Fruit fly (Drosophila melanogaster) whole organism, embryonic: ENCODE data around the gene CG32095.
A peak's percentile ranks its signal among the peaks of the same experiment; 100 is the strongest.

Source experiments
- B-H1 ChIP-seq: fragments of 200-800 bp; sonication (Bioruptor generic); IDR thresholded peaks from 3 replicates; pipeline ENCODE4 v1.3.6; 2022; ENCODE audit warnings: missing biosample characterization, missing genetic modification characterization
- CG10979 ChIP-seq: fragments of 200-800 bp; sonication (Bioruptor generic); optimal IDR thresholded peaks from 2 replicates; lab custom pipeline; 2018; ENCODE audit warnings: missing biosample characterization, mild to moderate bottlenecking, missing genetic modification characterization, moderate library complexity
- CG11085 ChIP-seq: fragments of 200-800 bp; sonication (Bioruptor generic); IDR thresholded peaks from 2 replicates; pipeline ENCODE4 v1.3.6; 2022; ENCODE audit warnings: missing biosample characterization, missing genetic modification characterization
- CG11696 ChIP-seq: fragments of 200-800 bp; sonication (Bioruptor generic); IDR thresholded peaks from 2 replicates; pipeline ENCODE4 v1.3.6; 2022; ENCODE audit warnings: missing biosample characterization, missing genetic modification characterization
- CG12219 ChIP-seq: fragments of 200-800 bp; sonication (Bioruptor generic); optimal IDR thresholded peaks from 3 replicates; lab custom pipeline; 2018; ENCODE audit warnings: missing biosample characterization, mild to moderate bottlenecking, missing genetic modification characterization
- CG12299 ChIP-seq: fragments of 200-800 bp; sonication (Bioruptor generic); optimal IDR thresholded peaks from 2 replicates; lab custom pipeline; 2018; ENCODE audit warnings: missing biosample characterization, mild to moderate bottlenecking, missing genetic modification characterization
- CG1233 ChIP-seq: fragments of 200-800 bp; sonication (Bioruptor generic); optimal IDR thresholded peaks from 4 replicates; lab custom pipeline; 2018; ENCODE audit warnings: missing biosample characterization, mild to moderate bottlenecking, missing genetic modification characterization
- CG14965 ChIP-seq: fragments of 200-800 bp; sonication (Bioruptor generic); optimal IDR thresholded peaks from 2 replicates; lab custom pipeline; 2016; ENCODE audit warnings: missing biosample characterization, missing genetic modification characterization, borderline replicate concordance
- CG17328 ChIP-seq: fragments of 200-800 bp; sonication (Bioruptor generic); IDR thresholded peaks from 2 replicates; pipeline ENCODE4 v1.3.6; 2022; ENCODE audit warnings: missing biosample characterization, missing genetic modification characterization
- CG18764 ChIP-seq: fragments of 200-800 bp; sonication (Bioruptor generic); optimal IDR thresholded peaks from 3 replicates; lab custom pipeline; 2016; ENCODE audit warnings: missing biosample characterization, missing genetic modification characterization
- CG2120 ChIP-seq: fragments of 200-800 bp; sonication (Bioruptor generic); optimal IDR thresholded peaks from 3 replicates; lab custom pipeline; 2016; ENCODE audit warnings: missing biosample characterization, missing genetic modification characterization
- CG31441 ChIP-seq: fragments of 200-800 bp; sonication (Bioruptor generic); IDR thresholded peaks from 2 replicates; pipeline ENCODE4 v1.3.6; 2022; ENCODE audit warnings: missing biosample characterization, missing genetic modification characterization
- CG4617 ChIP-seq: fragments of 200-800 bp; sonication (Bioruptor generic); optimal IDR thresholded peaks from 3 replicates; lab custom pipeline; 2016; ENCODE audit warnings: missing biosample characterization, missing genetic modification characterization, borderline replicate concordance
- CG4854 ChIP-seq: fragments of 200-800 bp; sonication (Bioruptor generic); optimal IDR thresholded peaks from 2 replicates; lab custom pipeline; 2016; ENCODE audit warnings: missing biosample characterization, missing genetic modification characterization, inconsistent platforms
- CG8290 ChIP-seq, 3 experiments: fragments of 200-800 bp; sonication (Bioruptor generic); optimal IDR thresholded peaks; 2 replicates each; lab custom pipeline; 2016 to 2019; ENCODE audit warnings: missing biosample characterization in 3 of 3, missing genetic modification characterization in 3 of 3, mild to moderate bottlenecking in 2 of 3, moderate library complexity in 1 of 3
- CG9817 ChIP-seq: fragments of 200-800 bp; sonication (Bioruptor generic); optimal IDR thresholded peaks from 2 replicates; lab custom pipeline; 2018; ENCODE audit warnings: missing biosample characterization, mild to moderate bottlenecking, missing genetic modification characterization, moderate library complexity
- Doc3 ChIP-seq: fragments of 200-800 bp; sonication (Bioruptor generic); IDR thresholded peaks from 3 replicates; pipeline ENCODE4 v1.3.6; 2022; ENCODE audit warnings: missing biosample characterization, missing genetic modification characterization; ENCODE audit not compliant: partially characterized antibody
- E2f1 ChIP-seq: fragments of 200-800 bp; sonication (Bioruptor generic); IDR thresholded peaks from 2 replicates; pipeline ENCODE4 v1.3.6; 2022; ENCODE audit warnings: missing biosample characterization, missing genetic modification characterization
- Eip74EF ChIP-seq, 2 experiments: fragments of 200-800 bp in 1 of 2; fragments of >200 bp in 1 of 2; sonication (Bioruptor generic) in 1 of 2; optimal IDR thresholded peaks; 2 replicates each; lab custom pipeline; 2017 to 2019; ENCODE audit warnings: missing biosample characterization in 2 of 2, missing genetic modification characterization in 2 of 2, mild to moderate bottlenecking in 1 of 2, moderate library complexity in 1 of 2
- HLHmδ ChIP-seq: fragments of 200-800 bp; sonication (Bioruptor generic); optimal IDR thresholded peaks from 2 replicates; lab custom pipeline; 2018; ENCODE audit warnings: missing biosample characterization, mild to moderate bottlenecking, missing genetic modification characterization, moderate library complexity
- Hr3 ChIP-seq: fragments of 200-800 bp; sonication (Bioruptor generic); optimal IDR thresholded peaks from 3 replicates; lab custom pipeline; 2016; ENCODE audit warnings: missing biosample characterization, missing genetic modification characterization
- MESR4 ChIP-seq: fragments of 200-800 bp; sonication (Bioruptor generic); optimal IDR thresholded peaks from 2 replicates; lab custom pipeline; 2018; ENCODE audit warnings: missing biosample characterization, mild to moderate bottlenecking, missing genetic modification characterization, moderate library complexity
- Max ChIP-seq: fragments of 200-800 bp; sonication (Bioruptor generic); optimal IDR thresholded peaks from 2 replicates; lab custom pipeline; 2016; ENCODE audit warnings: missing biosample characterization, mild to moderate bottlenecking, missing genetic modification characterization
- Meics ChIP-seq: fragments of 200-800 bp; sonication (Bioruptor generic); optimal IDR thresholded peaks from 2 replicates; lab custom pipeline; 2017; ENCODE audit warnings: missing biosample characterization, mild to moderate bottlenecking, missing genetic modification characterization
- NC2β ChIP-seq: fragments of 200-800 bp; sonication (Bioruptor generic); optimal IDR thresholded peaks from 2 replicates; lab custom pipeline; 2016; ENCODE audit warnings: missing biosample characterization, missing genetic modification characterization
- NFAT ChIP-seq: fragments of 200-800 bp; sonication (Bioruptor generic); IDR thresholded peaks from 2 replicates; pipeline ENCODE4 v1.3.6; 2022; ENCODE audit warnings: missing biosample characterization, missing genetic modification characterization
- Rfx ChIP-seq: fragments of 200-800 bp; sonication (Bioruptor generic); IDR thresholded peaks from 2 replicates; pipeline ENCODE4 v1.3.6; 2022; ENCODE audit warnings: missing biosample characterization, missing genetic modification characterization
- Sin3A ChIP-seq: fragments of >200 bp; optimal IDR thresholded peaks from 2 replicates; lab custom pipeline; 2018
- chm ChIP-seq: fragments of 200-800 bp; sonication (Bioruptor generic); IDR thresholded peaks from 2 replicates; pipeline ENCODE4 v1.3.6; 2022; ENCODE audit warnings: missing biosample characterization, missing genetic modification characterization
- dati ChIP-seq: fragments of 200-800 bp; sonication (Bioruptor generic); IDR thresholded peaks from 2 replicates; pipeline ENCODE4 v1.3.6; 2022; ENCODE audit warnings: missing biosample characterization, missing genetic modification characterization
- dpn ChIP-seq, 2 experiments: fragments of 200-800 bp; sonication (Bioruptor generic); optimal IDR thresholded peaks; 3 replicates each; lab custom pipeline; 2016; ENCODE audit warnings: missing biosample characterization in 2 of 2, missing genetic modification characterization in 2 of 2
- gce ChIP-seq: fragments of 200-800 bp; sonication (Bioruptor generic); IDR thresholded peaks from 3 replicates; pipeline ENCODE4 v1.3.6; 2022; ENCODE audit warnings: missing biosample characterization, missing genetic modification characterization
- gem ChIP-seq: fragments of 200-800 bp; sonication (Bioruptor generic); optimal IDR thresholded peaks from 2 replicates; lab custom pipeline; 2019; ENCODE audit warnings: missing biosample characterization, mild to moderate bottlenecking, missing genetic modification characterization, moderate library complexity
- ham ChIP-seq: fragments of 200-800 bp; sonication (Bioruptor generic); IDR thresholded peaks from 2 replicates; pipeline ENCODE4 v1.3.6; 2022; ENCODE audit warnings: missing biosample characterization, missing genetic modification characterization
- hbn ChIP-seq: fragments of 200-800 bp; sonication (Bioruptor generic); IDR thresholded peaks from 2 replicates; pipeline ENCODE4 v1.3.6; 2022; ENCODE audit warnings: missing biosample characterization, missing genetic modification characterization; ENCODE audit not compliant: partially characterized antibody
- inv ChIP-seq: fragments of 200-800 bp; sonication (Bioruptor generic); IDR thresholded peaks from 2 replicates; pipeline ENCODE4 v1.3.6; 2022; ENCODE audit warnings: missing biosample characterization, missing genetic modification characterization; ENCODE audit not compliant: partially characterized antibody
- lab ChIP-seq: fragments of 200-800 bp; sonication (Bioruptor generic); optimal IDR thresholded peaks from 3 replicates; lab custom pipeline; 2017; ENCODE audit warnings: missing biosample characterization, missing genetic modification characterization, mild to moderate bottlenecking, moderate library complexity, missing genetic modification reagents
- lmd ChIP-seq: fragments of 200-800 bp; sonication (Bioruptor generic); IDR thresholded peaks from 2 replicates; pipeline ENCODE4 v1.3.6; 2022; ENCODE audit warnings: missing biosample characterization, missing genetic modification characterization
- lov ChIP-seq, 2 experiments: fragments of 200-800 bp in 1 of 2; fragments of >200 bp in 1 of 2; sonication (Bioruptor generic) in 1 of 2; IDR thresholded peaks in 1 of 2; optimal IDR thresholded peaks in 1 of 2; 2 replicates in 1 of 2; 3 replicates in 1 of 2; pipeline versions ENCODE4 v1.3.6 to Lab custom; 2017 to 2022; ENCODE audit warnings: missing biosample characterization in 1 of 2, missing genetic modification characterization in 1 of 2
- mam ChIP-seq: fragments of 200-800 bp; sonication (Bioruptor generic); optimal IDR thresholded peaks from 3 replicates; lab custom pipeline; 2016; ENCODE audit warnings: missing biosample characterization, missing genetic modification characterization
- prd ChIP-seq, 3 experiments: fragments of >200 bp in 2 of 3; fragments of 200-800 bp in 1 of 3; sonication (Bioruptor generic) in 1 of 3; optimal IDR thresholded peaks in 2 of 3; IDR thresholded peaks in 1 of 3; 2 replicates in 2 of 3; 3 replicates in 1 of 3; pipeline versions ENCODE4 v1.3.6 to Lab custom; 2017 to 2022; ENCODE audit warnings: missing biosample characterization in 1 of 3, missing genetic modification characterization in 1 of 3
- ranshi ChIP-seq: fragments of 200-800 bp; sonication (Bioruptor generic); IDR thresholded peaks from 2 replicates; pipeline ENCODE4 v1.3.6; 2022; ENCODE audit warnings: missing biosample characterization, missing genetic modification characterization
- seq ChIP-seq: fragments of 200-800 bp; sonication (Bioruptor generic); IDR thresholded peaks from 2 replicates; pipeline ENCODE4 v1.3.6; 2022; ENCODE audit warnings: missing biosample characterization, missing genetic modification characterization
- trem ChIP-seq: fragments of 200-800 bp; optimal IDR thresholded peaks from 3 replicates; lab custom pipeline; 2019; ENCODE audit warnings: missing biosample characterization, mild to moderate bottlenecking, missing genetic modification characterization, moderate library complexity

CG32095 gene

DNA sequence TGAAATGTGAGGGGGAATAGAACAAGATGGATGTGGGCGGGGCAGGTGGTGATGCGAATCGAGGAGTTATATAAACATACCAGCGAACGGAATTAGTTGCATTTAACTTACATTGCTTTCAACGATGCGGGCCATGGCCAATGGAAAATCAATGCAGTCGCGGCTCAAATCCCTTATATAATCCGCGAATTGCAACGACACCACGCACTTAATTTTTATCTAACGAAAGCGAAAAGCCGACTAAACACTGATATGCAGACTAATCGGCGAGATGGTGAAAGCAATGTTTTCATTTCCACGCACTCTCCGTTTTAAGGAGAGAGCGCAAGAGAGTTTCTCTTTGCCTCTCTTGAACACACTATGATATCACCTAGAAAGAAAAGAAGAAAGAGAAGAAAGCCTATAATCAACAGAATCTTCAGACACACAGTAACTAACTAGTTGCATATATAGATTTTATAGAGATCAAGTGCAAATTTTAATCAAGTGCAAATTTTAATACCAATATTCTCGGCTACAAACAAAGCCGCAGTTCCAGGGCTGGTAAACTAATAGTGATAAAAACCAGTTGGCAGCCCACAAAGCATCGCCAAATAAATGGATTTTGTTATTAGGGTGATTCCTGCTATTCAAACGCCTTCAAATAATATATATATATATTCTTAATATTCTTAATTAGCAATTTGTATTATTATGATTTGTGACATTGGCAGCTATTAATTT, 3.6 kb downstream of the CG32095 start, which contains the start of the genes CG11597 and CG5946 (continued):
- TF ChIP-seq Doc3 (GFP tag; lab: Robert Waterston, UW) = peak; percentile 30; the same call in 1 of the 3 replicates
- TF ChIP-seq Sin3A (lab: Kevin White, UChicago) = peak; percentile 3
- no peak for TF ChIP-seq CG1233 (GFP tag; lab: Kevin White, UChicago)
- TF ChIP-seq hbn = peak; percentile 41; the same call in 1 of the 2 replicates
- 0 out of 2 replicates have a peak, but pooled peaks have one; percentile 6 for TF ChIP-seq Rfx (GFP tag; lab: Robert Waterston, UW)
- peak; percentile 6; the same call in 1 of the 2 replicates for TF ChIP-seq CG11085 (GFP tag; lab: Robert Waterston, UW)
- 0 out of 2 replicates have a peak, but pooled peaks have one; percentile 38 for TF ChIP-seq chm (GFP tag; lab: Robert Waterston, UW)
- TF ChIP-seq CG4854 = no peak
- peak; percentile 11 for TF ChIP-seq CG4617 (GFP tag; lab: Kevin White, UChicago)
- no peak for TF ChIP-seq Meics

DNA sequence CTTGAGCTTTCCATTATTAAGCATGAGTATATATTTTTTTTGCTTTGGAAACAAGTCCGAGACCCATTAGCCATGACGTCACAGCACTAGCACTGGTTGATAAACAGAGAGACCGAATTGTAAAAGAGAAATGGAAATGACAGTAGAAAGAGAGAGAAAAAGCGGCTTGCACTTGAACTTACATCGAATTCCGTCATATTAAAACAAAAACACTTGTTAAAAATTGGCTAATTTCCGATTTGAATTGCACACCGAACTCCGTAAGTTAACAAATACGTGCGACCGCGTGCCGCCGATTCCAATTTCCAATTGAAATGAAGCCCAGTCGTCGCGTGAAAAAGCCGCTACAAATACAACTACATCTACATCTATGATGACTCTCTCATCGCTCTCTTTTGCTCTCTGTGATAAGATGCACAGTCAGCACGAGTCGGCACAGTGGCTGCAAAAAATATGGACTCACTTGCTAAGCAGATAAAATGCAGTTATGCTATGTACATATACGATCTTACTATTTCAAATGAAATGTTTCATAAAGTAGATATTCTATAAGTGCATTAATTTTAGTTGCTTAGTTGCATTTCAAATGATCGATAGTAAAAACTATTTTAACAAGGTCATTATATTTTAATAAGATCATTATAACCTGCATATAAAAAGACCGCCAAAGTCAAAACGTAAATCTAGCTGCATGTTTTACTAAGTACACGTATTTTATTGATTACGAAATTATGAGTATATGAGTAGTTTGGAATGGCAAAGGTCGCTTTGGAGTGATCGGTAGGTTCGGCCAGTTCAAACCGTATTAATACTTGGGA, 5.7 kb downstream of the CG32095 start:
- TF ChIP-seq CG8290 (GFP tag; optimal IDR thresholded peaks at IDR 0.05; lab: Kevin White, UChicago) (no peak), CG8290 (tag; optimal IDR thresholded peaks at IDR 0.05; lab: Kevin White, UChicago) (no peak), prd (optimal IDR thresholded peaks at IDR 0.05; lab: Kevin White, UChicago) (no peak), prd (GFP tag; IDR thresholded peaks at IDR 0.05; lab: Robert Waterston, UW) (peak; percentile 51; the same call in 2 of the 3 replicates), CG17328 (GFP tag; lab: Robert Waterston, UW) (peak; percentile 30; the same call in 1 of the 2 replicates), CG18764 (GFP tag; lab: Kevin White, UChicago) (no peak), lab (GFP tag; lab: Kevin White, UChicago) (peak; percentile 37), Hr3 (GFP tag; lab: Kevin White, UChicago) (peak; percentile 10), gem (tag; lab: Kevin White, UChicago) (no peak), CG31441 (GFP tag; lab: Robert Waterston, UW) (0 out of 2 replicates have a peak, but pooled peaks have one; percentile 12), NFAT (GFP tag; lab: Robert Waterston, UW) (peak; percentile 56; the same call in 1 of the 2 replicates), dati (GFP tag; lab: Robert Waterston, UW) (no peak), MESR4 (GFP tag; lab: Kevin White, UChicago) (peak; percentile 14), inv (GFP tag; lab: Robert Waterston, UW) (no peak), CG14965 (no peak), CG12219 (GFP tag; lab: Kevin White, UChicago) (peak; percentile 34), E2f1 (peak; percentile 30; the same call in 1 of the 2 replicates), CG9817 (tag; lab: Kevin White, UChicago) (peak; percentile 7), CG12299 (tag; lab: Kevin White, UChicago) (no peak), CG10979 (tag; lab: Kevin White, UChicago) (peak; percentile 3), Max (peak; percentile 27), B-H1 (no peak; the same call in 2 of the 3 replicates), dpn (GFP tag; optimal IDR thresholded peaks at IDR 0.05; lab: Kevin White, UChicago) (peak; percentile 32 to 45), ranshi (GFP tag; lab: Robert Waterston, UW) (peak; percentile 38; the same call in 1 of the 2 replicates), CG11696 (GFP tag; lab: Robert Waterston, UW) (0 out of 2 replicates have a peak, but pooled peaks have one; percentile 11), lmd (GFP tag; lab: Robert Waterston, UW) (peak; percentile 16; the same call in 1 of the 2 replicates), lov (optimal IDR thresholded peaks at IDR 0.05; lab: Kevin White, UChicago) (no peak), lov (GFP tag; IDR thresholded peaks at IDR 0.05; lab: Robert Waterston, UW) (no peak), ham (GFP tag; lab: Robert Waterston, UW) (no peak), seq (no peak), NC2β (GFP tag; lab: Kevin White, UChicago) (peak; percentile 1), trem (tag; lab: Kevin White, UChicago) (peak; percentile 25), Eip74EF (GFP tag; optimal IDR thresholded peaks at IDR 0.05; lab: Kevin White, UChicago) (peak in 1 of 2 experiments; percentile 47), HLHmδ (GFP tag; lab: Kevin White, UChicago) (peak; percentile 62), CG2120 (GFP tag; lab: Kevin White, UChicago) (peak; percentile 63), mam (GFP tag; lab: Kevin White, UChicago) (peak; percentile 47), gce (peak; percentile 58; the same call in 1 of the 3 replicates)
